Fruit fly (Drosophila melanogaster): ENCODE measurements around the gene Hira.

Hira gene

DNA sequence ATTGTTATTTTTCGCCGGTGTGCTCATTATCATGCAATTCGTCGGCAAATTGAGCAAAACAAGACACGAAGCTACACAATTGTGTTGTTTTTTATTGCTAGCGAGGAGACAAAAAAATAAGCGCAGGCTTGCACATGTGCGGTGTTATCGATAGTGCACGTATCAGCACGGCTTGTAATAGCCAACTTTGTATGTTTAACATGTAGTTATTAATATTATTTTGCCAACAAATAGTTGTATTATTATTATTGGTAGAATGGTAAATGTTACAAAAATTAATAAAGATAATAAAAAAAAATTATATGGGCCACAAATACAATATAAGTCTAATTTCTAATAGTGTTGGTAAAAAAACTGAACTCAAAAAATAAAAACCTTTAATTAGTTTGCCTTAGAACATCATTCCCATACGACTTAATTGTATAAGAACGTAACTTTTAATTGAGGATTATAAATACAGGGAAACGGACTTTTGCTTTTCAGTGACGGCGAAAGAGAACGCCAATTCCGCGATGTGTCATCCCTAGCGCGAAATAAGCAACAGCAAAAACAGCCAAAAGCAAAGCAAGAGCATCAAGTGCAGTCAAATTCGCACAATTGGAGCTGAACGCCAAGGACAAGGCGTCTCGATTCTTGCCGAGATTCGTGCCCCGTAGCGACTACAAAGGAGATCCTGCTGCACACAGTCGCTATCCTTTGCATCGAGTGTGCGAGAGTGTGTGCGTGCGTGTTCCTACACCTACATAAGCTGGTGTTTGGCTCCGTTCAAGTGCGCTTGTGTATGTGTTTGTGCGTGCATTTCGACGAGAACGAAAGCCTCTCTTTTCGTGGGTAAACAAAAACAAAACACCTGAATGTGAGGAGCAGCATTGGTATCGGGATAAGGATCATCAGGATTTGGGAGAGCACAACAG is 6.6 kb downstream of the Hira start, which contains the start of the genes NELF-B and CG12155 (continued):
- TF ChIP-seq sqz (GFP tag; optimal IDR thresholded peaks at IDR 0.05): no peak
- peak; percentile 33 for TF ChIP-seq pzg (GFP tag; optimal IDR thresholded peaks at IDR 0.05)
- TF ChIP-seq CG6254 (GFP tag; optimal IDR thresholded peaks at IDR 0.05): no peak
- TF ChIP-seq CG17328 (GFP tag; IDR thresholded peaks at IDR 0.05): no peak
- no peak; the same call in 2 of the 3 replicates for TF ChIP-seq B-H1 (GFP tag; IDR thresholded peaks at IDR 0.05)
- no peak for TF ChIP-seq CG7839 (tag; optimal IDR thresholded peaks at IDR 0.05)
- no peak for TF ChIP-seq Deaf1 (tag; optimal IDR thresholded peaks at IDR 0.05)
- TF ChIP-seq CG15696 (tag; optimal IDR thresholded peaks at IDR 0.05): peak; percentile 34
- TF ChIP-seq CG8290 (GFP tag; optimal IDR thresholded peaks at IDR 0.05): peak; percentile 18
- no peak for TF ChIP-seq CG8290 (tag; optimal IDR thresholded peaks at IDR 0.05)
- TF ChIP-seq az2 (GFP tag; optimal IDR thresholded peaks at IDR 0.05): peak; percentile 59
- TF ChIP-seq CG8765 (GFP tag; IDR thresholded peaks at IDR 0.05): peak; percentile 26; the same call in 1 of the 2 replicates
- peak; percentile 61; the same call in 1 of the 2 replicates for TF ChIP-seq CG9932 (GFP tag; IDR thresholded peaks at IDR 0.05)
- no peak for TF ChIP-seq CG3726 (GFP tag; IDR thresholded peaks at IDR 0.05)
- TF ChIP-seq BEAF-32 (GFP tag; optimal IDR thresholded peaks at IDR 0.05): peak; percentile 80
- no peak for TF ChIP-seq CG12071 (GFP tag; optimal IDR thresholded peaks at IDR 0.05)
- no peak for TF ChIP-seq Hmx (GFP tag; optimal IDR thresholded peaks at IDR 0.05)
- TF ChIP-seq gce (GFP tag; IDR thresholded peaks at IDR 0.05): no peak
- TF ChIP-seq CG4424 (GFP tag; optimal IDR thresholded peaks at IDR 0.05): peak; percentile 52
- no peak for TF ChIP-seq HLHmδ (GFP tag; optimal IDR thresholded peaks at IDR 0.05)
- no peak for TF ChIP-seq tna (GFP tag; IDR thresholded peaks at IDR 0.05; ENCODE audit: partially characterized antibody)
- TF ChIP-seq CG9727 (GFP tag; optimal IDR thresholded peaks at IDR 0.05): peak; percentile 70
- peak; percentile 10 for TF ChIP-seq CG9797 (GFP tag; optimal IDR thresholded peaks at IDR 0.05)
- TF ChIP-seq CG13296 (GFP tag; optimal IDR thresholded peaks at IDR 0.05): no peak
- peak; percentile 70 for TF ChIP-seq Abd-B (GFP tag; optimal IDR thresholded peaks at IDR 0.05)
- no peak for TF ChIP-seq Gsc (GFP tag; IDR thresholded peaks at IDR 0.05)
- TF ChIP-seq pum (GFP tag; optimal IDR thresholded peaks at IDR 0.05): no peak
- TF ChIP-seq pnt (GFP tag; optimal IDR thresholded peaks at IDR 0.05): peak; percentile 32
- no peak for TF ChIP-seq CG14667 (GFP tag; IDR thresholded peaks at IDR 0.05)
- peak; percentile 38 to 54 for TF ChIP-seq dpn (GFP tag; optimal IDR thresholded peaks at IDR 0.05)
- no peak for TF ChIP-seq psq (GFP tag; optimal IDR thresholded peaks at IDR 0.05)
- no peak for TF ChIP-seq CG2678 (tag; optimal IDR thresholded peaks at IDR 0.05)
- TF ChIP-seq Rfx (GFP tag; IDR thresholded peaks at IDR 0.05): peak; percentile 39; the same call in 1 of the 2 replicates
- TF ChIP-seq pan (optimal IDR thresholded peaks at IDR 0.05): no peak
- TF ChIP-seq pan (GFP tag; optimal IDR thresholded peaks at IDR 0.05 in 1 of 2, IDR thresholded peaks at IDR 0.05 in 1 of 2): no peak
- peak; percentile 49 for TF ChIP-seq slou (GFP tag; optimal IDR thresholded peaks at IDR 0.05)
- TF ChIP-seq lov (optimal IDR thresholded peaks at IDR 0.05): no peak
- no peak for TF ChIP-seq lov (GFP tag; IDR thresholded peaks at IDR 0.05)
- TF ChIP-seq sisA (GFP tag; IDR thresholded peaks at IDR 0.05): peak; percentile 10; the same call in 1 of the 2 replicates
- no peak for TF ChIP-seq CG32772 (GFP tag; IDR thresholded peaks at IDR 0.05)
- no peak for TF ChIP-seq Myb (GFP tag; optimal IDR thresholded peaks at IDR 0.05)
- peak; percentile 45 for TF ChIP-seq Usf (GFP tag; optimal IDR thresholded peaks at IDR 0.05)
- peak; percentile 81 for TF ChIP-seq cg (GFP tag; optimal IDR thresholded peaks at IDR 0.05)
- TF ChIP-seq Nf-YA (GFP tag; IDR thresholded peaks at IDR 0.05): no peak
- TF ChIP-seq bowl (GFP tag; IDR thresholded peaks at IDR 0.05): no peak
- no peak for TF ChIP-seq Rx (GFP tag; IDR thresholded peaks at IDR 0.05)
- no peak for TF ChIP-seq CG1792 (GFP tag; optimal IDR thresholded peaks at IDR 0.05)
- TF ChIP-seq CG13424 (tag; optimal IDR thresholded peaks at IDR 0.05): peak; percentile 58
- 0 out of 3 replicates have a peak, but pooled peaks have one; percentile 51 for TF ChIP-seq HLH4C (GFP tag; IDR thresholded peaks at IDR 0.05; ENCODE audit: partially characterized antibody)
- TF ChIP-seq Eip74EF (GFP tag; optimal IDR thresholded peaks at IDR 0.05): no peak
